Fruit fly (Drosophila melanogaster) whole organism, embryonic: ENCODE results near the gene CHES-1-like.

Experiments
- CG1024 ChIP-seq: fragments of 200-800 bp; sonication (Bioruptor generic); IDR thresholded peaks from 2 replicates; pipeline ENCODE4 v1.3.6; 2022; ENCODE audit warnings: missing biosample characterization, missing genetic modification characterization
- CG10274 ChIP-seq: fragments of 200-800 bp; sonication (Bioruptor generic); optimal IDR thresholded peaks from 3 replicates; lab custom pipeline; 2017; ENCODE audit warnings: missing biosample characterization, mild to moderate bottlenecking, missing genetic modification characterization
- CG10543 ChIP-seq: fragments of 200-800 bp; sonication (Bioruptor generic); optimal IDR thresholded peaks from 3 replicates; lab custom pipeline; 2017; ENCODE audit warnings: missing biosample characterization, mild to moderate bottlenecking, missing genetic modification characterization, moderate library complexity
- CG11398 ChIP-seq: fragments of 200-800 bp; sonication (Bioruptor generic); optimal IDR thresholded peaks from 2 replicates; lab custom pipeline; 2016; ENCODE audit warnings: missing biosample characterization, missing genetic modification characterization
- CG11696 ChIP-seq: fragments of 200-800 bp; sonication (Bioruptor generic); IDR thresholded peaks from 2 replicates; pipeline ENCODE4 v1.3.6; 2022; ENCODE audit warnings: missing biosample characterization, missing genetic modification characterization
- CG13296 ChIP-seq: fragments of 200-800 bp; sonication (Bioruptor generic); optimal IDR thresholded peaks from 3 replicates; lab custom pipeline; 2018; ENCODE audit warnings: missing biosample characterization, mild to moderate bottlenecking, missing genetic modification characterization
- CG14667 ChIP-seq: fragments of 200-800 bp; sonication (Bioruptor generic); IDR thresholded peaks from 2 replicates; pipeline ENCODE4 v1.3.6; 2022; ENCODE audit warnings: missing biosample characterization, missing genetic modification characterization
- CG15601 ChIP-seq: fragments of 200-800 bp; sonication (Bioruptor generic); optimal IDR thresholded peaks from 3 replicates; lab custom pipeline; 2019; ENCODE audit warnings: missing biosample characterization, mild to moderate bottlenecking, missing genetic modification characterization, moderate library complexity
- CG16779 ChIP-seq: fragments of 200-800 bp; sonication (Bioruptor generic); IDR thresholded peaks from 2 replicates; pipeline ENCODE4 v1.3.6; 2022; ENCODE audit warnings: missing biosample characterization, missing genetic modification characterization
- CG17186 ChIP-seq: fragments of 200-800 bp; sonication (Bioruptor generic); optimal IDR thresholded peaks from 3 replicates; lab custom pipeline; 2017; ENCODE audit warnings: missing biosample characterization, missing genetic modification reagents, missing genetic modification characterization
- CG17385 ChIP-seq: fragments of 200-800 bp; sonication (Bioruptor generic); optimal IDR thresholded peaks from 3 replicates; lab custom pipeline; 2018; ENCODE audit warnings: missing biosample characterization, mild to moderate bottlenecking, missing genetic modification characterization
- CG17829 ChIP-seq: fragments of 200-800 bp; optimal IDR thresholded peaks from 2 replicates; lab custom pipeline; 2019; ENCODE audit warnings: missing biosample characterization, mild to moderate bottlenecking, missing genetic modification characterization, moderate library complexity
- CG18764 ChIP-seq: fragments of 200-800 bp; sonication (Bioruptor generic); optimal IDR thresholded peaks from 3 replicates; lab custom pipeline; 2016; ENCODE audit warnings: missing biosample characterization, missing genetic modification characterization
- CG2120 ChIP-seq: fragments of 200-800 bp; sonication (Bioruptor generic); optimal IDR thresholded peaks from 3 replicates; lab custom pipeline; 2016; ENCODE audit warnings: missing biosample characterization, missing genetic modification characterization
- CG34224 ChIP-seq: fragments of 200-800 bp; sonication (Bioruptor generic); IDR thresholded peaks from 3 replicates; pipeline ENCODE4 v1.3.6; 2022; ENCODE audit warnings: missing biosample characterization, missing genetic modification characterization; ENCODE audit not compliant: partially characterized antibody
- CG4360 ChIP-seq: fragments of 200-800 bp; sonication (Bioruptor generic); IDR thresholded peaks from 2 replicates; pipeline ENCODE4 v1.3.6; 2022; ENCODE audit warnings: missing biosample characterization, missing genetic modification characterization
- CG7372 ChIP-seq: fragments of 200-800 bp; sonication (Bioruptor generic); IDR thresholded peaks from 2 replicates; pipeline ENCODE4 v1.3.6; 2022; ENCODE audit warnings: missing biosample characterization, missing genetic modification characterization
- CHES-1-like ChIP-seq: fragments of 200-800 bp; sonication (Bioruptor generic); optimal IDR thresholded peaks from 2 replicates; lab custom pipeline; 2016; ENCODE audit warnings: missing biosample characterization, missing genetic modification characterization
- Dref ChIP-seq: fragments of 200-800 bp; sonication (Bioruptor generic); IDR thresholded peaks from 2 replicates; pipeline ENCODE4 v1.3.6; 2022; ENCODE audit warnings: missing biosample characterization, missing genetic modification characterization
- Fer2 ChIP-seq: fragments of 200-800 bp; sonication (Bioruptor generic); optimal IDR thresholded peaks from 2 replicates; lab custom pipeline; 2018; ENCODE audit warnings: missing biosample characterization, mild to moderate bottlenecking, missing genetic modification characterization, moderate library complexity
- Fer3 ChIP-seq: fragments of 200-800 bp; sonication (Bioruptor generic); optimal IDR thresholded peaks from 2 replicates; lab custom pipeline; 2018; ENCODE audit warnings: missing biosample characterization, mild to moderate bottlenecking, missing genetic modification characterization, moderate library complexity
- HLHmδ ChIP-seq: fragments of 200-800 bp; sonication (Bioruptor generic); optimal IDR thresholded peaks from 2 replicates; lab custom pipeline; 2018; ENCODE audit warnings: missing biosample characterization, mild to moderate bottlenecking, missing genetic modification characterization, moderate library complexity
- Hr51 ChIP-seq, 2 experiments: fragments of 200-800 bp; sonication (Bioruptor generic); optimal IDR thresholded peaks; 2 replicates in 1 of 2; 3 replicates in 1 of 2; lab custom pipeline; 2016 to 2018; ENCODE audit warnings: missing biosample characterization in 2 of 2, missing genetic modification characterization in 2 of 2, mild to moderate bottlenecking in 1 of 2, moderate library complexity in 1 of 2
- Med ChIP-seq: fragments of 200-800 bp; sonication (Bioruptor generic); peaks from one replicate; lab custom pipeline; 2016; ENCODE audit warnings: missing biosample characterization, missing genetic modification characterization, mild to moderate bottlenecking, inconsistent platforms, moderate library complexity
- Oli ChIP-seq: fragments of 200-800 bp; sonication (Bioruptor generic); optimal IDR thresholded peaks from 2 replicates; lab custom pipeline; 2018; ENCODE audit warnings: missing biosample characterization, mild to moderate bottlenecking, missing genetic modification characterization, moderate library complexity
- Ptx1 ChIP-seq: fragments of 200-800 bp; sonication (Bioruptor generic); IDR thresholded peaks from 2 replicates; pipeline ENCODE4 v1.3.6; 2022; ENCODE audit warnings: missing biosample characterization, missing genetic modification characterization
- Ssrp ChIP-seq: fragments of 200-800 bp; sonication (Bioruptor generic); optimal IDR thresholded peaks from 2 replicates; lab custom pipeline; 2018; ENCODE audit warnings: missing biosample characterization, mild to moderate bottlenecking, missing genetic modification characterization, moderate library complexity
- Usf ChIP-seq: fragments of 200-800 bp; sonication (Bioruptor generic); optimal IDR thresholded peaks from 2 replicates; lab custom pipeline; 2017; ENCODE audit warnings: missing genotype, missing biosample characterization, missing genetic modification characterization
- Xbp1 ChIP-seq: fragments of 200-800 bp; sonication (Bioruptor generic); optimal IDR thresholded peaks from 3 replicates; lab custom pipeline; 2016; ENCODE audit warnings: missing biosample characterization, mild to moderate bottlenecking, missing genetic modification characterization
- aop ChIP-seq: fragments of 200-800 bp; sonication (Bioruptor generic); IDR thresholded peaks from 2 replicates; pipeline ENCODE4 v1.3.6; 2022; ENCODE audit warnings: missing biosample characterization, missing genetic modification characterization
- ara ChIP-seq: fragments of 200-800 bp; sonication (Bioruptor generic); IDR thresholded peaks from 2 replicates; pipeline ENCODE4 v1.3.6; 2022; ENCODE audit warnings: missing biosample characterization, missing genetic modification characterization
- chinmo ChIP-seq: fragments of 200-800 bp; sonication (Bioruptor generic); IDR thresholded peaks from 4 replicates; pipeline ENCODE4 v1.3.6; 2022; ENCODE audit warnings: missing biosample characterization, missing genetic modification characterization; ENCODE audit not compliant: partially characterized antibody
- crp ChIP-seq, 2 experiments: fragments of 200-800 bp; sonication (Bioruptor generic); optimal IDR thresholded peaks; 2 replicates in 1 of 2; 3 replicates in 1 of 2; lab custom pipeline; 2017; ENCODE audit warnings: missing biosample characterization in 2 of 2, missing genetic modification characterization in 2 of 2, mild to moderate bottlenecking in 1 of 2, moderate library complexity in 1 of 2
- da ChIP-seq: fragments of 200-800 bp; sonication (Bioruptor generic); optimal IDR thresholded peaks from 2 replicates; lab custom pipeline; 2016; ENCODE audit warnings: missing biosample characterization, missing genetic modification characterization
- dimm ChIP-seq: fragments of 200-800 bp; sonication (Bioruptor generic); IDR thresholded peaks from 2 replicates; pipeline ENCODE4 v1.3.6; 2022; ENCODE audit warnings: missing biosample characterization, missing genetic modification characterization
- disco-r ChIP-seq: fragments of 200-800 bp; sonication (Bioruptor generic); optimal IDR thresholded peaks from 2 replicates; lab custom pipeline; 2016; ENCODE audit warnings: missing biosample characterization, missing genetic modification characterization
- eve ChIP-seq, 2 experiments: fragments of >200 bp; optimal IDR thresholded peaks; 2 replicates each; lab custom pipeline; 2017; ENCODE audit warnings: missing biosample characterization in 2 of 2, missing genetic modification characterization in 2 of 2
- eyg ChIP-seq: fragments of 200-800 bp; sonication (Bioruptor generic); optimal IDR thresholded peaks from 3 replicates; lab custom pipeline; 2016; ENCODE audit warnings: missing biosample characterization, missing genetic modification characterization
- fd64A ChIP-seq: fragments of 200-800 bp; sonication (Bioruptor generic); optimal IDR thresholded peaks from 3 replicates; lab custom pipeline; 2018; ENCODE audit warnings: missing biosample characterization, mild to moderate bottlenecking, missing genetic modification characterization
- hbn ChIP-seq: fragments of 200-800 bp; sonication (Bioruptor generic); IDR thresholded peaks from 2 replicates; pipeline ENCODE4 v1.3.6; 2022; ENCODE audit warnings: missing biosample characterization, missing genetic modification characterization; ENCODE audit not compliant: partially characterized antibody
- kni ChIP-seq: fragments of 200-800 bp; sonication (Bioruptor generic); optimal IDR thresholded peaks from 3 replicates; lab custom pipeline; 2017; ENCODE audit warnings: mild to moderate bottlenecking, missing biosample characterization, missing genetic modification reagents, missing genetic modification characterization
- lmd ChIP-seq: fragments of 200-800 bp; sonication (Bioruptor generic); IDR thresholded peaks from 2 replicates; pipeline ENCODE4 v1.3.6; 2022; ENCODE audit warnings: missing biosample characterization, missing genetic modification characterization
- scrt ChIP-seq: fragments of 200-800 bp; sonication (Bioruptor generic); optimal IDR thresholded peaks from 2 replicates; lab custom pipeline; 2018; ENCODE audit warnings: missing biosample characterization, mild to moderate bottlenecking, missing genetic modification characterization, moderate library complexity
- sd ChIP-seq: fragments of 200-800 bp; sonication (Bioruptor generic); optimal IDR thresholded peaks from 3 replicates; lab custom pipeline; 2018; ENCODE audit warnings: missing biosample characterization, mild to moderate bottlenecking, missing genetic modification characterization, moderate library complexity
- seq ChIP-seq: fragments of 200-800 bp; sonication (Bioruptor generic); IDR thresholded peaks from 2 replicates; pipeline ENCODE4 v1.3.6; 2022; ENCODE audit warnings: missing biosample characterization, missing genetic modification characterization
- stc ChIP-seq: fragments of 200-800 bp; sonication (Bioruptor generic); IDR thresholded peaks from 2 replicates; pipeline ENCODE4 v1.3.6; 2022; ENCODE audit warnings: missing biosample characterization, missing genetic modification characterization
- tin ChIP-seq: fragments of 200-800 bp; sonication (Bioruptor generic); optimal IDR thresholded peaks from 3 replicates; lab custom pipeline; 2016; ENCODE audit warnings: missing biosample characterization, missing genetic modification characterization
- tna ChIP-seq: fragments of 200-800 bp; sonication (Bioruptor generic); IDR thresholded peaks from 2 replicates; pipeline ENCODE4 v1.3.6; 2022; ENCODE audit warnings: missing biosample characterization, missing genetic modification characterization; ENCODE audit not compliant: partially characterized antibody
- zen2 ChIP-seq: fragments of 200-800 bp; sonication (Bioruptor generic); IDR thresholded peaks from 3 replicates; pipeline ENCODE4 v1.3.6; 2022; ENCODE audit warnings: missing biosample characterization, missing genetic modification characterization; ENCODE audit not compliant: partially characterized antibody
- zf30C ChIP-seq: fragments of 200-800 bp; sonication (Bioruptor generic); optimal IDR thresholded peaks from 3 replicates; lab custom pipeline; 2018; ENCODE audit warnings: missing biosample characterization, mild to moderate bottlenecking, missing genetic modification characterization

CHES-1-like gene

dm6 chrX:7709708-7710438, 688 bp upstream of the CHES-1-like start:
- TF ChIP-seq HLHmδ (GFP tag; lab: Kevin White, UChicago) (no peak), CG34224 (GFP tag; lab: Robert Waterston, UW) (no peak), stc (no peak), Fer2 (tag; lab: Kevin White, UChicago) (no peak), Dref (no peak), CG13296 (no peak), Med (GFP tag; lab: Kevin White, UChicago) (peak; percentile 68), CG4360 (peak; percentile 83), CG14667 (GFP tag; lab: Robert Waterston, UW) (no peak), aop (GFP tag; lab: Robert Waterston, UW) (no peak), lmd (GFP tag; lab: Robert Waterston, UW) (no peak), kni (no peak), scrt (GFP tag; lab: Kevin White, UChicago) (no peak), zf30C (GFP tag; lab: Kevin White, UChicago) (no peak), CG17186 (no peak), CG11398 (no peak), CHES-1-like (GFP tag; lab: Kevin White, UChicago) (peak; percentile 8), CG15601 (tag; lab: Kevin White, UChicago) (no peak), sd (tag; lab: Kevin White, UChicago) (peak; percentile 40), Fer3 (no peak), Xbp1 (GFP tag; lab: Kevin White, UChicago) (no peak), CG10274 (GFP tag; lab: Kevin White, UChicago) (no peak), CG1024 (GFP tag; lab: Robert Waterston, UW) (no peak), CG2120 (no peak), CG18764 (no peak), CG17385 (peak; percentile 88), eyg (GFP tag; lab: Kevin White, UChicago) (no peak), ara (GFP tag; lab: Robert Waterston, UW) (no peak), hbn (GFP tag; lab: Robert Waterston, UW) (no peak), da (GFP tag; lab: Kevin White, UChicago) (no peak), CG16779 (GFP tag; lab: Robert Waterston, UW) (no peak), crp (GFP tag; optimal IDR thresholded peaks at IDR 0.05; lab: Kevin White, UChicago) (no peak), disco-r (GFP tag; lab: Kevin White, UChicago) (no peak), Hr51 (GFP tag; optimal IDR thresholded peaks at IDR 0.05; lab: Kevin White, UChicago) (no peak), fd64A (GFP tag; lab: Kevin White, UChicago) (no peak), tna (GFP tag; lab: Robert Waterston, UW) (no peak), seq (GFP tag; lab: Robert Waterston, UW) (no peak), Ssrp (no peak), zen2 (no peak), CG7372 (GFP tag; lab: Robert Waterston, UW) (no peak), dimm (GFP tag; lab: Robert Waterston, UW) (no peak), chinmo (0 out of 4 replicates have a peak, but pooled peaks have one; percentile 5), eve (GFP tag; optimal IDR thresholded peaks at IDR 0.05; lab: Kevin White, UChicago) (peak in 1 of 2 experiments; percentile 67), Ptx1 (no peak), Oli (tag; lab: Kevin White, UChicago) (no peak), tin (GFP tag; lab: Kevin White, UChicago) (no peak), CG11696 (no peak), Usf (GFP tag; lab: Kevin White, UChicago) (no peak), CG10543 (GFP tag; lab: Kevin White, UChicago) (peak; percentile 12), CG17829 (tag; lab: Kevin White, UChicago) (no peak)
